Fruit fly (Drosophila melanogaster): ENCODE results near the gene CG32829.

- TF ChIP-seq CTCF (optimal IDR thresholded peaks at IDR 0.05) (no peak), CG8478 (optimal IDR thresholded peaks at IDR 0.05) (no peak)
These were observed 40.5 kb upstream of the CG32829 start, which contains the start of the genes CG13775 and CG3430 for dm6 chr2L:6956725-6957124.
